Fruit fly (Drosophila melanogaster) whole organism, embryonic: ENCODE data around the gene CG16985.

Experiments
- Ada2b ChIP-seq: fragments of 200-800 bp; sonication (Bioruptor generic); IDR thresholded peaks from 2 replicates; pipeline ENCODE4 v1.3.6; 2022; ENCODE audit warnings: missing biosample characterization, missing genetic modification characterization
- B-H2 ChIP-seq: fragments of 200-800 bp; sonication (Bioruptor generic); optimal IDR thresholded peaks from 2 replicates; lab custom pipeline; 2018; ENCODE audit warnings: missing biosample characterization, mild to moderate bottlenecking, missing genetic modification characterization
- CG11085 ChIP-seq: fragments of 200-800 bp; sonication (Bioruptor generic); IDR thresholded peaks from 2 replicates; pipeline ENCODE4 v1.3.6; 2022; ENCODE audit warnings: missing biosample characterization, missing genetic modification characterization
- CG12391 ChIP-seq: fragments of 200-800 bp; sonication (Bioruptor generic); optimal IDR thresholded peaks from 3 replicates; lab custom pipeline; 2018; ENCODE audit warnings: missing biosample characterization, mild to moderate bottlenecking, missing genetic modification characterization, moderate library complexity
- CG13624 ChIP-seq: fragments of 200-800 bp; sonication (Bioruptor generic); optimal IDR thresholded peaks from 2 replicates; lab custom pipeline; 2016; ENCODE audit warnings: missing biosample characterization, missing genetic modification characterization
- CG14965 ChIP-seq: fragments of 200-800 bp; sonication (Bioruptor generic); optimal IDR thresholded peaks from 2 replicates; lab custom pipeline; 2016; ENCODE audit warnings: missing biosample characterization, missing genetic modification characterization, borderline replicate concordance
- CG1529 ChIP-seq: fragments of 200-800 bp; sonication (Bioruptor generic); optimal IDR thresholded peaks from 3 replicates; lab custom pipeline; 2018; ENCODE audit warnings: missing biosample characterization, missing genetic modification characterization
- CG16863 ChIP-seq: fragments of 200-800 bp; sonication (Bioruptor generic); optimal IDR thresholded peaks from 3 replicates; lab custom pipeline; 2016; ENCODE audit warnings: missing biosample characterization, missing genetic modification characterization
- CG17186 ChIP-seq: fragments of 200-800 bp; sonication (Bioruptor generic); optimal IDR thresholded peaks from 3 replicates; lab custom pipeline; 2017; ENCODE audit warnings: missing biosample characterization, missing genetic modification reagents, missing genetic modification characterization
- CG30431 ChIP-seq: fragments of 200-800 bp; sonication (Bioruptor generic); optimal IDR thresholded peaks from 2 replicates; lab custom pipeline; 2017; ENCODE audit warnings: missing biosample characterization, missing genetic modification characterization
- CG3163 ChIP-seq: fragments of 200-800 bp; sonication (Bioruptor generic); optimal IDR thresholded peaks from 3 replicates; lab custom pipeline; 2016; ENCODE audit warnings: missing biosample characterization, missing genetic modification characterization
- CG34224 ChIP-seq: fragments of 200-800 bp; sonication (Bioruptor generic); IDR thresholded peaks from 3 replicates; pipeline ENCODE4 v1.3.6; 2022; ENCODE audit warnings: missing biosample characterization, missing genetic modification characterization; ENCODE audit not compliant: partially characterized antibody
- CG4360 ChIP-seq: fragments of 200-800 bp; sonication (Bioruptor generic); IDR thresholded peaks from 2 replicates; pipeline ENCODE4 v1.3.6; 2022; ENCODE audit warnings: missing biosample characterization, missing genetic modification characterization
- CG6813 ChIP-seq: fragments of 200-800 bp; sonication (Bioruptor generic); optimal IDR thresholded peaks from 2 replicates; lab custom pipeline; 2017; ENCODE audit warnings: missing biosample characterization, missing genetic modification characterization, mild to moderate bottlenecking, moderate library complexity, missing genetic modification reagents
- D19B ChIP-seq: fragments of 200-800 bp; sonication (Bioruptor generic); optimal IDR thresholded peaks from 2 replicates; lab custom pipeline; 2017; ENCODE audit warnings: missing biosample characterization, mild to moderate bottlenecking, missing genetic modification characterization
- Dbx ChIP-seq: fragments of 200-800 bp; sonication (Bioruptor generic); IDR thresholded peaks from 3 replicates; pipeline ENCODE4 v1.3.6; 2022; ENCODE audit warnings: missing biosample characterization, missing genetic modification characterization
- Dp ChIP-seq: fragments of 200-800 bp; sonication (Bioruptor generic); optimal IDR thresholded peaks from 2 replicates; lab custom pipeline; 2018; ENCODE audit warnings: missing biosample characterization, mild to moderate bottlenecking, missing genetic modification characterization, moderate library complexity
- H15 ChIP-seq: fragments of 200-800 bp; sonication (Bioruptor generic); IDR thresholded peaks from 3 replicates; pipeline ENCODE4 v1.3.6; 2022; ENCODE audit warnings: missing biosample characterization, missing genetic modification characterization
- HmgD ChIP-seq: fragments of 200-800 bp; sonication (Bioruptor generic); optimal IDR thresholded peaks from 3 replicates; lab custom pipeline; 2016; ENCODE audit warnings: missing biosample characterization, missing genetic modification characterization
- MBD-R2 ChIP-seq: fragments of 200-800 bp; sonication (Bioruptor generic); IDR thresholded peaks from 2 replicates; pipeline ENCODE4 v1.3.6; 2022; ENCODE audit warnings: missing biosample characterization, missing genetic modification characterization
- NFAT ChIP-seq: fragments of 200-800 bp; sonication (Bioruptor generic); IDR thresholded peaks from 2 replicates; pipeline ENCODE4 v1.3.6; 2022; ENCODE audit warnings: missing biosample characterization, missing genetic modification characterization
- Poxn ChIP-seq: fragments of 200-800 bp; sonication (Bioruptor generic); IDR thresholded peaks from 2 replicates; pipeline ENCODE4 v1.3.6; 2022; ENCODE audit warnings: missing biosample characterization, missing genetic modification characterization
- Sry-δ ChIP-seq: fragments of 200-800 bp; sonication (Bioruptor generic); optimal IDR thresholded peaks from 2 replicates; lab custom pipeline; 2016; ENCODE audit warnings: missing biosample characterization, missing genetic modification characterization
- TFAM ChIP-seq: fragments of 200-800 bp; sonication (Bioruptor generic); optimal IDR thresholded peaks from 2 replicates; lab custom pipeline; 2017; ENCODE audit warnings: missing biosample characterization, missing genetic modification characterization, inconsistent platforms
- Trl ChIP-seq, 3 experiments: fragments of >200 bp in 2 of 3; fragments of 200-800 bp in 1 of 3; sonication (Bioruptor generic) in 1 of 3; optimal IDR thresholded peaks; 2 replicates in 1 of 3; 3 replicates in 2 of 3; lab custom pipeline; 2016 to 2017; ENCODE audit warnings: missing biosample characterization in 1 of 3, missing genetic modification characterization in 1 of 3
- al ChIP-seq: fragments of 200-800 bp; sonication (Bioruptor generic); IDR thresholded peaks from 2 replicates; pipeline ENCODE4 v1.3.6; 2022; ENCODE audit warnings: missing biosample characterization, missing genetic modification characterization
- ara ChIP-seq: fragments of 200-800 bp; sonication (Bioruptor generic); IDR thresholded peaks from 2 replicates; pipeline ENCODE4 v1.3.6; 2022; ENCODE audit warnings: missing biosample characterization, missing genetic modification characterization
- bigmax ChIP-seq: fragments of 200-800 bp; sonication (Bioruptor generic); optimal IDR thresholded peaks from 2 replicates; lab custom pipeline; 2018; ENCODE audit warnings: missing biosample characterization, mild to moderate bottlenecking, missing genetic modification characterization
- bowl ChIP-seq: fragments of 200-800 bp; sonication (Bioruptor generic); IDR thresholded peaks from 2 replicates; pipeline ENCODE4 v1.3.6; 2022; ENCODE audit warnings: missing biosample characterization, missing genetic modification characterization
- cwo ChIP-seq: fragments of 200-800 bp; sonication (Bioruptor generic); optimal IDR thresholded peaks from 3 replicates; lab custom pipeline; 2017; ENCODE audit warnings: missing biosample characterization, missing genetic modification characterization, mild to moderate bottlenecking, moderate library complexity, missing genetic modification reagents
- dmrt11E ChIP-seq: fragments of 200-800 bp; sonication (Bioruptor generic); optimal IDR thresholded peaks from 3 replicates; lab custom pipeline; 2018; ENCODE audit warnings: missing biosample characterization, mild to moderate bottlenecking, missing genetic modification characterization, moderate library complexity
- emc ChIP-seq: fragments of 200-800 bp; sonication (Bioruptor generic); optimal IDR thresholded peaks from 2 replicates; lab custom pipeline; 2016; ENCODE audit warnings: missing biosample characterization, missing genetic modification characterization
- fd64A ChIP-seq: fragments of 200-800 bp; sonication (Bioruptor generic); optimal IDR thresholded peaks from 3 replicates; lab custom pipeline; 2018; ENCODE audit warnings: missing biosample characterization, mild to moderate bottlenecking, missing genetic modification characterization
- gfzf ChIP-seq: fragments of 200-800 bp; sonication (Bioruptor generic); optimal IDR thresholded peaks from 2 replicates; lab custom pipeline; 2016; ENCODE audit warnings: missing biosample characterization, mild to moderate bottlenecking, missing genetic modification characterization, moderate library complexity
- grau ChIP-seq: fragments of 200-800 bp; optimal IDR thresholded peaks from 3 replicates; lab custom pipeline; 2019; ENCODE audit warnings: missing biosample characterization, mild to moderate bottlenecking, missing genetic modification characterization, moderate library complexity
- ind ChIP-seq: fragments of 200-800 bp; sonication (Bioruptor generic); optimal IDR thresholded peaks from 3 replicates; lab custom pipeline; 2016; ENCODE audit warnings: missing biosample characterization, missing genetic modification characterization
- inv ChIP-seq: fragments of 200-800 bp; sonication (Bioruptor generic); IDR thresholded peaks from 2 replicates; pipeline ENCODE4 v1.3.6; 2022; ENCODE audit warnings: missing biosample characterization, missing genetic modification characterization; ENCODE audit not compliant: partially characterized antibody
- mld ChIP-seq: fragments of 200-800 bp; sonication (Bioruptor generic); IDR thresholded peaks from 3 replicates; pipeline ENCODE4 v1.3.6; 2022; ENCODE audit warnings: missing biosample characterization, missing genetic modification characterization; ENCODE audit not compliant: partially characterized antibody
- pho ChIP-seq: fragments of 200-800 bp; sonication (Bioruptor generic); optimal IDR thresholded peaks from 2 replicates; lab custom pipeline; 2016; ENCODE audit warnings: missing biosample characterization, missing genetic modification characterization
- pita ChIP-seq: fragments of 200-800 bp; sonication (Bioruptor generic); optimal IDR thresholded peaks from 2 replicates; lab custom pipeline; 2017; ENCODE audit warnings: missing biosample characterization, mild to moderate bottlenecking, missing genetic modification characterization
- pnt ChIP-seq: fragments of 200-800 bp; sonication (Bioruptor generic); optimal IDR thresholded peaks from 3 replicates; lab custom pipeline; 2016; ENCODE audit warnings: missing biosample characterization, missing genetic modification characterization
- prd ChIP-seq, 3 experiments: fragments of >200 bp in 2 of 3; fragments of 200-800 bp in 1 of 3; sonication (Bioruptor generic) in 1 of 3; optimal IDR thresholded peaks in 2 of 3; IDR thresholded peaks in 1 of 3; 2 replicates in 2 of 3; 3 replicates in 1 of 3; pipeline versions ENCODE4 v1.3.6 to Lab custom; 2017 to 2022; ENCODE audit warnings: missing biosample characterization in 1 of 3, missing genetic modification characterization in 1 of 3
- run ChIP-seq: fragments of 200-800 bp; sonication (Bioruptor generic); optimal IDR thresholded peaks from 3 replicates; lab custom pipeline; 2018; ENCODE audit warnings: missing biosample characterization, mild to moderate bottlenecking, missing genetic modification characterization
- sima ChIP-seq: fragments of 200-800 bp; sonication (Bioruptor generic); optimal IDR thresholded peaks from 2 replicates; lab custom pipeline; 2016; ENCODE audit warnings: missing biosample characterization, missing genetic modification characterization
- slp2 ChIP-seq: fragments of 200-800 bp; sonication (Bioruptor generic); optimal IDR thresholded peaks from 2 replicates; lab custom pipeline; 2016; ENCODE audit warnings: missing biosample characterization, missing genetic modification characterization
- tap ChIP-seq: fragments of 200-800 bp; optimal IDR thresholded peaks from 3 replicates; lab custom pipeline; 2019; ENCODE audit warnings: missing biosample characterization, mild to moderate bottlenecking, missing genetic modification characterization, moderate library complexity
- wek ChIP-seq: fragments of 200-800 bp; sonication (Bioruptor generic); optimal IDR thresholded peaks from 3 replicates; lab custom pipeline; 2018; ENCODE audit warnings: missing biosample characterization, mild to moderate bottlenecking, missing genetic modification characterization, moderate library complexity

The CG16985 gene

DNA sequence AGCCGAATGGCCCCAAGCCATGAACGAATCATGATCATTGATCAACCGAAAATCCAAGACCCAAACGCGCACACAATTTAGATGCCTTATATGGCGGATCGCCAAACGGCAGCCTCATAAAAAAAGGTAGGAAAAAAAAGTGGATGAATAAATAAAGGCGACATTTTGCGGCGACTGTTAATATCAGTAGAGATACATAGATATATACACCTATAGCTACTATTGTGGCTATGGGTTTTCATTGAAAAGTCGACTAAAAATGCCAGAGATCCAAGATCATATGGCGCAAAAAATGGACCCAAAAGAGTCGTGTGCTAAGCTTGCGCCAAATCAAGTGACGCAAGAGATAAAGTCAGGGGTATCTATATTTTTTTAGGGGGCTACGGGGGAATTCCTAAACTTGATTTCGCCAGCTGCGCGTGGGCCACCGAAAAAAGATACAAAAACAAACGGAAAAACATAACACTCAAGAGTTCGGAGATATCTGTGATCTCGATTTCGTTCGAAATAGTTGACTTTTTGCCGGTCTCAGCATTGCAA is 47.9 kb upstream of the CG16985 start (continued):
- no peak for TF ChIP-seq prd (optimal IDR thresholded peaks at IDR 0.05; lab: Kevin White, UChicago)
- no peak for TF ChIP-seq prd (GFP tag; IDR thresholded peaks at IDR 0.05; lab: Robert Waterston, UW)
- no peak for TF ChIP-seq D19B (GFP tag; lab: Kevin White, UChicago)
- TF ChIP-seq B-H2 (GFP tag; lab: Kevin White, UChicago), result peak; percentile 4
- peak; percentile 14; the same call in 1 of the 2 replicates for TF ChIP-seq MBD-R2 (GFP tag; lab: Robert Waterston, UW)
- TF ChIP-seq emc (GFP tag; lab: Kevin White, UChicago), result no peak
- no peak for TF ChIP-seq dmrt11E
- TF ChIP-seq Dp (GFP tag; lab: Kevin White, UChicago), result no peak
- peak; percentile 42 for TF ChIP-seq cwo (GFP tag; lab: Kevin White, UChicago)

DNA sequence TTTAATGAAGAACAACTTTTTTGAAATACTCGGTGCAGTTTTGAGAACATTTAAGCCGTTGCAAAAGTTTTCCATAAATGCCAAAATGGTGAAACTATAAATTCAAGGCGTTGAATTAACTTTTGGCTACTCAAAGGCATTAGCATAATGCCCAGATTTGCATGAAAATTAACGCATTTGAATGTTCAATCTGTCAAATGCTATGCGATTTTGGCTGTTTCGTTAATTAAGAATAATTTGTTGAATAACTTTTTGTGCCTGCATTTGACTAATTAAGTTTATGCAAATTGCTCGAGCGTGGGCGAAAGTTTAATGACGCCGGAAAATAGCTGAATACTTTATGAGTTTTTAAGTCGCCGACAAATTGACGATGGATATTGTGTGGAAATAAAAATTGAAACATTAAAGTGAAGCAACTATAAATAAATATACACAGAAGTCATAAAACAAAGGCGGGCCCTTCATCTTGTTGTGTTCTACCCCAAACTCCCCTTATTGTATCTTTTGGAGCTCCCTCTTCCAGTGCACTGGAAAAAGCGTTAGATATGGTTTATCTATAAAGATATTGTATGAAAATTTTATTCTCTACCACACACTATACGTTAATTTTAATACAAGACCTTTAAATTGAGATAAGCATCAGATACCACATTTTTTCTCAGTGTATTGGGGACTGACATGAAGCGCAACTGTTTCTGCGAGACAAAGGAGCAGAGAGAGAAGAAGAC is 46.8 kb upstream of the CG16985 start:
- peak; percentile 77 for TF ChIP-seq CG12391 (tag; lab: Kevin White, UChicago)
- TF ChIP-seq CG34224 (GFP tag; lab: Robert Waterston, UW), result no peak
- peak; percentile 20 for TF ChIP-seq CG17186
- peak; percentile 68 for TF ChIP-seq grau (tag; lab: Kevin White, UChicago)
- TF ChIP-seq HmgD, result no peak
- TF ChIP-seq pita, result no peak
- TF ChIP-seq mld (GFP tag; lab: Robert Waterston, UW), result no peak
- no peak for TF ChIP-seq bowl (GFP tag; lab: Robert Waterston, UW)
- TF ChIP-seq ind, result peak; percentile 48
- TF ChIP-seq TFAM (GFP tag; lab: Kevin White, UChicago), result peak; percentile 42
- TF ChIP-seq CG1529 (GFP tag; lab: Kevin White, UChicago), result peak; percentile 50
- no peak for TF ChIP-seq CG3163 (GFP tag; lab: Kevin White, UChicago)
- peak; percentile 13; the same call in 1 of the 3 replicates for TF ChIP-seq Dbx (GFP tag; lab: Robert Waterston, UW)
- peak; percentile 66 for TF ChIP-seq Ada2b (GFP tag; lab: Robert Waterston, UW)
- no peak for TF ChIP-seq CG11085 (GFP tag; lab: Robert Waterston, UW)
- TF ChIP-seq H15 (GFP tag; lab: Robert Waterston, UW), result no peak
- TF ChIP-seq slp2 (GFP tag; lab: Kevin White, UChicago), result peak; percentile 54
- TF ChIP-seq sima, result no peak
- peak; percentile 24 for TF ChIP-seq Sry-δ (GFP tag; lab: Kevin White, UChicago)
- TF ChIP-seq Poxn (GFP tag; lab: Robert Waterston, UW), result no peak
- TF ChIP-seq CG6813, result peak; percentile 62
- peak; percentile 69 for TF ChIP-seq tap (tag; lab: Kevin White, UChicago)
- TF ChIP-seq gfzf (GFP tag; lab: Kevin White, UChicago), result no peak
- no peak for TF ChIP-seq Trl (optimal IDR thresholded peaks at IDR 0.05; lab: Kevin White, UChicago)
- peak; percentile 18 for TF ChIP-seq Trl (GFP tag; optimal IDR thresholded peaks at IDR 0.05; lab: Kevin White, UChicago)
- peak; percentile 39 for TF ChIP-seq pnt
- TF ChIP-seq al, result 0 out of 2 replicates have a peak, but pooled peaks have one; percentile 19
- TF ChIP-seq fd64A (GFP tag; lab: Kevin White, UChicago), result peak; percentile 37
- no peak for TF ChIP-seq inv (GFP tag; lab: Robert Waterston, UW)
- TF ChIP-seq CG30431, result peak; percentile 37
- TF ChIP-seq CG14965 (GFP tag; lab: Kevin White, UChicago), result no peak
- peak; percentile 34 for TF ChIP-seq pho (GFP tag; lab: Kevin White, UChicago)
- TF ChIP-seq CG13624 (GFP tag; lab: Kevin White, UChicago), result peak; percentile 33
- TF ChIP-seq ara (GFP tag; lab: Robert Waterston, UW), result peak; percentile 70; the same call in 1 of the 2 replicates
- TF ChIP-seq CG4360 (GFP tag; lab: Robert Waterston, UW), result peak; percentile 47; the same call in 1 of the 2 replicates
- TF ChIP-seq wek (GFP tag; lab: Kevin White, UChicago), result no peak
- no peak for TF ChIP-seq bigmax
- TF ChIP-seq CG16863, result peak; percentile 66
- no peak for TF ChIP-seq run
- TF ChIP-seq NFAT (GFP tag; lab: Robert Waterston, UW), result no peak
